Worm (Caenorhabditis elegans): ENCODE results near the gene egas-2.

ce11 chrV:18657391-18657790 is 7.2 kb downstream of the egas-2 start:
- no peak for TF ChIP-seq nhr-11 (tag; optimal IDR thresholded peaks at IDR 0.05)
- TF ChIP-seq nhr-77 (tag; optimal IDR thresholded peaks at IDR 0.05) = no peak
- no peak for TF ChIP-seq nhr-237 (tag; optimal IDR thresholded peaks at IDR 0.05)
- no peak for TF ChIP-seq mbf-1 (tag; optimal IDR thresholded peaks at IDR 0.05)
- TF ChIP-seq lin-13 (GFP tag; optimal IDR thresholded peaks at IDR 0.05) = no peak
- TF ChIP-seq elt-1 (tag; optimal IDR thresholded peaks at IDR 0.05) = no peak
- TF ChIP-seq nhr-23 (tag; optimal IDR thresholded peaks at IDR 0.05) = no peak

Data from whole organism, L2 larva.